Worm (Caenorhabditis elegans): ENCODE data around the gene T26A5.6.

T26A5.6 gene

ce11 chrIII:6488916-6489315 lies 38.4 kb upstream of the T26A5.6 start (continued):
- TF ChIP-seq fos-1 (tag; optimal IDR thresholded peaks at IDR 0.05) (no peak), lin-15B (tag; optimal IDR thresholded peaks at IDR 0.05) (peak; percentile 39), ceh-82 (tag; optimal IDR thresholded peaks at IDR 0.05) (no peak), ZK546.5 (tag; optimal IDR thresholded peaks at IDR 0.05) (no peak), nhr-11 (tag; optimal IDR thresholded peaks at IDR 0.05) (no peak), nfya-1 (tag; optimal IDR thresholded peaks at IDR 0.05; ENCODE audit: insufficient read depth) (peak; percentile 62), mdl-1 (tag; optimal IDR thresholded peaks at IDR 0.05) (no peak), fkh-10 (GFP tag; optimal IDR thresholded peaks at IDR 0.05) (no peak)

ce11 chrIII:6482918-6483317 lies 32.4 kb upstream of the T26A5.6 start, which contains the start of gene chtb-2:
chtb-2 (plus strand) TSS chrIII:6483218.
- TF ChIP-seq mml-1 (tag; optimal IDR thresholded peaks at IDR 0.05) = no peak
- no peak for TF ChIP-seq elt-2 (tag; optimal IDR thresholded peaks at IDR 0.05)
- TF ChIP-seq mdl-1 (tag; optimal IDR thresholded peaks at IDR 0.05) = no peak
- no peak for TF ChIP-seq skn-1 (tag; optimal IDR thresholded peaks at IDR 0.05)
- no peak for TF ChIP-seq nhr-67 (tag; optimal IDR thresholded peaks at IDR 0.05)
- TF ChIP-seq zag-1 (tag; optimal IDR thresholded peaks at IDR 0.05) = no peak
- no peak for TF ChIP-seq daf-12 (tag; optimal IDR thresholded peaks at IDR 0.05)
- TF ChIP-seq lin-15B (tag; optimal IDR thresholded peaks at IDR 0.05) = no peak
- no peak for TF ChIP-seq ZK546.5 (tag; optimal IDR thresholded peaks at IDR 0.05)
- TF ChIP-seq nhr-28 (tag; optimal IDR thresholded peaks at IDR 0.05) = no peak
- no peak for TF ChIP-seq ama-1 (optimal IDR thresholded peaks at IDR 0.05)
- no peak for TF ChIP-seq sea-2 (GFP tag; optimal IDR thresholded peaks at IDR 0.05)
- TF ChIP-seq egl-5 (tag; optimal IDR thresholded peaks at IDR 0.05) = no peak
- TF ChIP-seq nhr-25 (tag; optimal IDR thresholded peaks at IDR 0.05) = no peak

- TF ChIP-seq ama-1 (optimal IDR thresholded peaks at IDR 0.05) = no peak
- TF ChIP-seq lin-15B (tag; optimal IDR thresholded peaks at IDR 0.05) = no peak
- no peak for TF ChIP-seq ceh-16 (tag; optimal IDR thresholded peaks at IDR 0.05)
- TF ChIP-seq lsy-12 (tag; optimal IDR thresholded peaks at IDR 0.05) = no peak
- no peak for TF ChIP-seq nhr-76 (tag; optimal IDR thresholded peaks at IDR 0.05)
- no peak for TF ChIP-seq lin-39 (tag; optimal IDR thresholded peaks at IDR 0.05)
- TF ChIP-seq nhr-12 (tag; optimal IDR thresholded peaks at IDR 0.05) = no peak
- no peak for TF ChIP-seq eor-1 (tag; optimal IDR thresholded peaks at IDR 0.05)
- no peak for TF ChIP-seq nhr-28 (tag; optimal IDR thresholded peaks at IDR 0.05)
Observed at ce11 chrIII:6479439-6479838, 28.9 kb upstream of the T26A5.6 start.

- TF ChIP-seq snpc-4 (tag; optimal IDR thresholded peaks at IDR 0.05) (no peak), aly-2 (tag; optimal IDR thresholded peaks at IDR 0.05) (no peak), elt-1 (tag; optimal IDR thresholded peaks at IDR 0.05) (no peak), egl-5 (tag; optimal IDR thresholded peaks at IDR 0.05) (no peak), jun-1 (tag; optimal IDR thresholded peaks at IDR 0.05) (no peak), fkh-2 (tag; optimal IDR thresholded peaks at IDR 0.05) (no peak), ama-1 (optimal IDR thresholded peaks at IDR 0.05) (no peak), ztf-11 (tag; optimal IDR thresholded peaks at IDR 0.05) (no peak)
Observed at ce11 chrIII:6478256-6479004, 27.9 kb upstream of the T26A5.6 start, which contains the start of gene zip-8. zip-8 (plus strand) TSS chrIII:6478955.

- TF ChIP-seq pha-4 (tag; optimal IDR thresholded peaks at IDR 0.05) (no peak), unc-39 (tag; optimal IDR thresholded peaks at IDR 0.05) (no peak), nhr-23 (tag; optimal IDR thresholded peaks at IDR 0.05) (no peak), zag-1 (tag; optimal IDR thresholded peaks at IDR 0.05) (no peak), fos-1 (tag; optimal IDR thresholded peaks at IDR 0.05) (no peak), ceh-28 (tag; optimal IDR thresholded peaks at IDR 0.05) (no peak), fkh-2 (tag; optimal IDR thresholded peaks at IDR 0.05) (no peak), jun-1 (tag; optimal IDR thresholded peaks at IDR 0.05) (no peak), nhr-11 (tag; optimal IDR thresholded peaks at IDR 0.05) (no peak), aly-2 (tag; optimal IDR thresholded peaks at IDR 0.05) (no peak)
Observed at ce11 chrIII:6476380-6476779, 25.9 kb upstream of the T26A5.6 start.
